Worm (Caenorhabditis elegans) whole organism, mixed stage, embryonic: ENCODE results near the gene hsd-2.

Source experiments
- mep-1 ChIP-seq: fragments of 150-350 bp; optimal IDR thresholded peaks from 2 replicates; lab custom pipeline; 2017; ENCODE audit warnings: missing biosample characterization, missing genetic modification reagents, missing genetic modification characterization, inconsistent platforms
- nhr-28 ChIP-seq: fragments of 150-350 bp; optimal IDR thresholded peaks from 2 replicates; lab custom pipeline; 2014; ENCODE audit warnings: missing biosample characterization, missing genetic modification characterization
- nhr-76 ChIP-seq: sonication (generic microtip); optimal IDR thresholded peaks from 2 replicates; lab custom pipeline; 2017; ENCODE audit warnings: missing biosample characterization, missing genetic modification characterization
- snpc-4 ChIP-seq: fragments of 150-350 bp; optimal IDR thresholded peaks from 2 replicates; lab custom pipeline; 2014; ENCODE audit warnings: missing biosample characterization, missing genetic modification characterization
- tbx-8 ChIP-seq: fragments of 200-800 bp; sonication (Bioruptor generic); optimal IDR thresholded peaks from 2 replicates; lab custom pipeline; 2018; ENCODE audit warnings: mild to moderate bottlenecking, missing genetic modification characterization, moderate library complexity, missing compliant biosample characterization

DNA sequence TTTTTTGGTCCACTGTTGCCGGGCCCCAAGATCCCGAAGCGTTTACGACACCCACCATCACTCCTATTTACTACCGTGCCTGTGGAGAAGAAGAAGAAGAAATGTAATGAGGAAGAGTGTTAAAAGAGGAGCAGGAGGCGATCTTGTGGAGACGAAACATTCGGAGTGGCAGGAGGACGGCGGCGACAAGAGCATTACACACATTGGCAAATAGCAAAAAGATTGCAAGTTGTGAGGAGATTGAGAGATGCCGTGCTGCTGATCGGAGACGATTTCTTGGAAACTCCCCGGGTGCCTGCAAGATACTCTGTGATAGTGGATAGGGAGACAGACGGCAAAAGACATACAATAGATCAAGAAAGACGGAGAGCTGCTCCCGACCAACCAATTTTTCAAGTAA lies 47.8 kb upstream of the hsd-2 start, which contains the start of gene M03F4.4:
- no peak for TF ChIP-seq tbx-8 (GFP tag; lab: Kevin White, UChicago)
- no peak for TF ChIP-seq mep-1 (tag; lab: Kevin White, UChicago)
- no peak for TF ChIP-seq nhr-28 (tag; lab: Kevin White, UChicago)
- TF ChIP-seq snpc-4 = no peak
- TF ChIP-seq nhr-76 (tag; lab: Kevin White, UChicago) = no peak
